Worm (Caenorhabditis elegans): Measurements from ENCODE around the gene scav-3.
A peak's percentile ranks its signal among the peaks of the same experiment; 100 is the strongest.

Gene scav-3

DNA sequence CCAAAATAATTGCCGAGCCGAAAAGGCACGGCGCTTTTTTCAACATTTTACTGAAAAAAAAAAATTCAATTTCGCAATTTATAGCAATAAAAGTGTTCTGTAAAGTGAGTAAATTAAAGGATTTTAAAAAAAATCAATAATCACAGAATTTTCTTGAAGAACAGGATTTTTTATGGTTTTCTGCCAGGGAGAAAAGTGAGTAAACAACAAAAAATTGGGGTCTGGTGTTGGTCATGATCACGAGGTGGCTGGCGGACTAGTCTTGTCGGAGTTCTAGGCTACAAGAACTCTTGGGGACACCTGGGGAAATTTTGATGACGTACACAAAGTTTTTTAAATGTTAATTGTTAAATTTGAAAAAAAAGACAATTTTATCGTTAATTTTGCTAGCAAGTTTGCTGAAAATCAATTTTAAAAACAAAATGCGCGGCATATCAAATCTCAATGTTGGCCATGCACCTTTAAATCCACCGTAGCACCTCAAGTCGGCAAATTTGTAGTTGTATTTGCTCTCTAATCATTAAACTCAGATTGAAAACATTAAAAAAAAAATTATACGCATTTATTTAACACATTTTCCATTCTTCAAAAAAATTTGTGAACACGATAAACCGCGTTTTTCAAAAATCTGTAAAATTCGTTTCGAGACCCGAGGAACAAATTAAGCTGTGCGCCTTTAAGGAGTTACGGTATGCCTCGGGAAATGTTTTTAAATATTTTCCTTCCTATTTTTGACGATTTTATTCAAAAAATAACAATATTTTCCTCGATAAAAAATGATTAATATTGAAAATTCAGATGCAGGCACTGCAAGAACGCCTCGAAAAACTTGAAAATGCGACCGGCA, at the start of gene scav-3, which contains the start of gene Y49E10.21:
scav-3 (minus strand) TSS at position 50 of the 847 bp plus-strand sequence.
Y49E10.21 (plus strand) TSS at position 797 of the 847 bp plus-strand sequence.
- peak; percentile 70 for TF ChIP-seq C34F6.9 (tag; optimal IDR thresholded peaks at IDR 0.05)
- no peak for TF ChIP-seq alr-1 (tag; optimal IDR thresholded peaks at IDR 0.05)
- TF ChIP-seq lin-13 (GFP tag; optimal IDR thresholded peaks at IDR 0.05), result no peak
- no peak for TF ChIP-seq ztf-11 (tag; optimal IDR thresholded peaks at IDR 0.05)
- peak; percentile 44 for TF ChIP-seq nhr-129 (tag; optimal IDR thresholded peaks at IDR 0.05)
- TF ChIP-seq ceh-16 (tag; optimal IDR thresholded peaks at IDR 0.05), result no peak
- TF ChIP-seq lsy-2 (tag; optimal IDR thresholded peaks at IDR 0.05), result peak in 1 of 2 experiments; percentile 58
- peak; percentile 52 for TF ChIP-seq crh-2 (tag; optimal IDR thresholded peaks at IDR 0.05)
- TF ChIP-seq ztf-4 (tag; optimal IDR thresholded peaks at IDR 0.05), result no peak
- no peak for TF ChIP-seq Y55F3AM.14 (GFP tag; optimal IDR thresholded peaks at IDR 0.05)
- no peak for TF ChIP-seq nhr-25 (tag; optimal IDR thresholded peaks at IDR 0.05)
- peak; percentile 28 for TF ChIP-seq unc-55 (GFP tag; optimal IDR thresholded peaks at IDR 0.05)
- peak; percentile 35 for TF ChIP-seq sem-4 (tag; optimal IDR thresholded peaks at IDR 0.05)
- TF ChIP-seq fos-1 (tag; optimal IDR thresholded peaks at IDR 0.05), result peak; percentile 59
- TF ChIP-seq mbf-1 (tag; optimal IDR thresholded peaks at IDR 0.05), result no peak
- peak; percentile 35 for TF ChIP-seq skn-1 (tag; optimal IDR thresholded peaks at IDR 0.05)
- TF ChIP-seq gmeb-1 (tag; optimal IDR thresholded peaks at IDR 0.05), result peak; percentile 14

DNA sequence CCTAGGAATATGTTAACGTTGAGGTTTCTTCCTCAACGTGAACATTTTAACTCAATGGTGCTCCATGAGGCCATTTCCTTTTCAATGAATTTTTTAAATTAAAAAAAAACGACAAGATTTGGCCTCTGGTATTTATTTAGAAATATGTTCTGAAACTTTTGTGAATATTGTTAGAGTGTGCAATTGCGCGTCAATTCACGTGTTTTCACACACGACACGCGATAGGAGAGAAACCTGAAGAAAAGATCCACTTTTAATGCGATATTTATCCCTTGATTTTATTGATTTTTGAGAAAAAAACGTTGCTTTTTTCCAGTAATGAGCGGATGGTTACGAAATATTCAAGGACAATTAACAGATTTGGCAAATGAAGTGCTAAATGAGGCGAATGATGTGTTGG, 42.6 kb upstream of the scav-3 start, which contains the start of gene sql-1:
sql-1 (plus strand) TSS at position 313 of the 400 bp plus-strand sequence.
- TF ChIP-seq lsy-2 (tag; optimal IDR thresholded peaks at IDR 0.05), result peak in 1 of 2 experiments; percentile 46
- TF ChIP-seq elt-1 (tag; optimal IDR thresholded peaks at IDR 0.05), result no peak
- no peak for TF ChIP-seq nhr-21 (tag; optimal IDR thresholded peaks at IDR 0.05)
- no peak for TF ChIP-seq nhr-6 (tag; optimal IDR thresholded peaks at IDR 0.05)
- TF ChIP-seq C34F6.9 (tag; optimal IDR thresholded peaks at IDR 0.05), result peak; percentile 28
- no peak for TF ChIP-seq ztf-11 (tag; optimal IDR thresholded peaks at IDR 0.05)
- TF ChIP-seq nhr-11 (tag; optimal IDR thresholded peaks at IDR 0.05), result no peak
- no peak for TF ChIP-seq ceh-16 (tag; optimal IDR thresholded peaks at IDR 0.05)

DNA sequence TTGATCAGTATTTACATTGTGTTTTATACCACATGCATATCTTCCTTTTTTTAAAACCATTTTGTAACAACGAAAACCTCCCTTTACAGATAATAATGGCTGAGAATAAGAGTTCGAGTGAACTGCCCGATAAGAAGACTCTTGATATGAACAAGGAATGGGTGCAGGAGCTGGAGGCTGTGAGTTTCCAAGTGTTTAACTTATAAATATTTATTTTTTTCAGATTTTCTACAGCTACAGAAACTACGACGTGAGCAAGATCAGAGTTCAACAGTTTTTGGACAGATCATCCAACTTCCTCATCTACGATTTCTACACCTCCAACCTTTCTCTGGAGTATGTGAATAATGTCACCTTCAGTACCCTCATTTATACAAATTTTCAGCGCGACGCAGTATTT, 39.8 kb upstream of the scav-3 start, which contains the start of gene herd-1:
herd-1 (plus strand) TSS at position 90 of the 400 bp plus-strand sequence.
- TF ChIP-seq nhr-12 (tag; optimal IDR thresholded peaks at IDR 0.05) (no peak), sma-3 (GFP tag; optimal IDR thresholded peaks at IDR 0.05) (no peak), ztf-4 (tag; optimal IDR thresholded peaks at IDR 0.05) (no peak), ZK546.5 (tag; optimal IDR thresholded peaks at IDR 0.05) (no peak), blmp-1 (tag; optimal IDR thresholded peaks at IDR 0.05; ENCODE audit: insufficient read depth) (no peak), crh-2 (tag; optimal IDR thresholded peaks at IDR 0.05) (no peak), unc-55 (GFP tag; optimal IDR thresholded peaks at IDR 0.05) (no peak), elt-3 (tag; optimal IDR thresholded peaks at IDR 0.05) (no peak), nhr-25 (tag; optimal IDR thresholded peaks at IDR 0.05) (no peak), ceh-16 (tag; optimal IDR thresholded peaks at IDR 0.05) (no peak), lin-11 (tag; optimal IDR thresholded peaks at IDR 0.05) (no peak), ceh-82 (tag; optimal IDR thresholded peaks at IDR 0.05) (no peak)

DNA sequence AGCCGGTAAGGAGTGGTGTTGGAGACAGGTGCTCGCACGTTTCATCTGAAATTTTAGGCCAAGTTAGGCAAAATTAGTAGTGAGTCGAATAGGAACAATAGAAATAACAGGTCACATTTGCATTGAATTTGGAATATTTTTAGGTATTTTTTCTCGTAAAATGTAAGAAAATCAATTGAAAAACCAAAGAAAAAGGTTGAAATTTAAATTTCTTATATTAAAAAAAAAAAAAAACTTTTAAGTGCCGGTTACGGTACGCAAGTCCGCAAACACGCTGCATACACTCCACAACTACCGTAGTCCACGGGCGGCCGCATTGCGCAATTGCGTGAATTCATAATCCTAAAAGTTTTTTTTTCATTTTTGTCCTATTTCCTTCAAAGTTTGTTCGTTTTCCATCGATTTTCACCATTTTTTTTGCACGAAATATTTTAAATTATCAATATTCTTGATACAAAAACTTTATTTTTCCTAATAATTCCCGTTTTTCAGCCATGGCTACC, 39.0 kb upstream of the scav-3 start, which contains the start of the genes Y111B2A.1 and Y111B2A.2:
Y111B2A.1 (minus strand) TSS at position 51 of the 503 bp plus-strand sequence.
Y111B2A.2 (plus strand) TSS at position 493 of the 503 bp plus-strand sequence.
- TF ChIP-seq egl-27 (tag; optimal IDR thresholded peaks at IDR 0.05), result no peak
- TF ChIP-seq dmd-4 (tag; optimal IDR thresholded peaks at IDR 0.05), result no peak
- no peak for TF ChIP-seq peb-1 (tag; optimal IDR thresholded peaks at IDR 0.05)
- no peak for TF ChIP-seq ztf-1 (GFP tag; conservative IDR thresholded peaks at IDR 0.05)
- TF ChIP-seq elt-3 (tag; optimal IDR thresholded peaks at IDR 0.05), result no peak

DNA sequence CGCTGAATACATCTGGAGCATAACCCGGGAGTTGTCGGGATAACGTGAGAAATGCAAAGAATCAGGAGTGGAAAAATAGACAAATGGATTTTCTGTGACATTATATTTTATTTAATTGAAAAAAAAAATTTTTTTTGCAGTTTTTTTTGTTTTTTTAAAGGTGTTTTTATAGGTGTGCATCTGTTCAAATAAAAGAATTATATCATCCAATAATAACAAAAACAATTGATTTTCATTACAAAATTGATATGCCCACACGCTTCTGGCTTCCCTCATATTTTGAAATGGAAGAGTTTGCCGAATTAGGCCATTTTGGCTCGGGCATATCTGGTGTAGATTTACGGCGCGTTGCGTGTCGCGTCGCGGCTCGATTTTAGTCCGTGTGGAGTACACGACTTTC, 35.3 kb upstream of the scav-3 start, which contains the start of gene Y49E10.25:
Y49E10.25 (minus strand) TSS at position 101 of the 400 bp plus-strand sequence.
- no peak for TF ChIP-seq nhr-6 (tag; optimal IDR thresholded peaks at IDR 0.05)
- no peak for TF ChIP-seq ztf-4 (tag; optimal IDR thresholded peaks at IDR 0.05)
- TF ChIP-seq peb-1 (tag; optimal IDR thresholded peaks at IDR 0.05), result no peak
- no peak for TF ChIP-seq lsy-2 (tag; optimal IDR thresholded peaks at IDR 0.05)
- no peak for TF ChIP-seq egl-27 (tag; optimal IDR thresholded peaks at IDR 0.05)
- TF ChIP-seq nhr-77 (tag; optimal IDR thresholded peaks at IDR 0.05), result no peak
- no peak for TF ChIP-seq alr-1 (tag; optimal IDR thresholded peaks at IDR 0.05)
